Fruit fly (Drosophila melanogaster) whole organism, embryonic: ENCODE measurements around the gene CG31816.

Experiments
- CG10366 ChIP-seq: fragments of 200-800 bp; sonication (Bioruptor generic); IDR thresholded peaks from 2 replicates; pipeline ENCODE4 v1.3.6; 2022; ENCODE audit warnings: missing biosample characterization, missing genetic modification characterization
- CG10431 ChIP-seq: fragments of 200-800 bp; sonication (Bioruptor generic); optimal IDR thresholded peaks from 3 replicates; lab custom pipeline; 2018; ENCODE audit warnings: missing biosample characterization, mild to moderate bottlenecking, missing genetic modification characterization
- CG10565 ChIP-seq: fragments of 200-800 bp; sonication (Bioruptor generic); optimal IDR thresholded peaks from 3 replicates; lab custom pipeline; 2016; ENCODE audit warnings: missing biosample characterization, mild to moderate bottlenecking, missing genetic modification characterization
- CG11723 ChIP-seq: fragments of 200-800 bp; sonication (Bioruptor generic); optimal IDR thresholded peaks from 2 replicates; lab custom pipeline; 2017; ENCODE audit warnings: missing biosample characterization, mild to moderate bottlenecking, missing genetic modification characterization
- CG13287 ChIP-seq: fragments of 200-800 bp; sonication (Bioruptor generic); IDR thresholded peaks from 2 replicates; pipeline ENCODE4 v1.3.6; 2022; ENCODE audit warnings: missing biosample characterization, missing genetic modification characterization; ENCODE audit not compliant: partially characterized antibody
- CG13424 ChIP-seq: fragments of 200-800 bp; sonication (Bioruptor generic); optimal IDR thresholded peaks from 2 replicates; lab custom pipeline; 2019; ENCODE audit warnings: missing biosample characterization, mild to moderate bottlenecking, missing genetic modification characterization, moderate library complexity
- CG14710 ChIP-seq: fragments of 200-800 bp; sonication (Bioruptor generic); optimal IDR thresholded peaks from 3 replicates; lab custom pipeline; 2019; ENCODE audit warnings: missing biosample characterization, mild to moderate bottlenecking, missing genetic modification characterization, moderate library complexity
- CG15269 ChIP-seq: fragments of 200-800 bp; sonication (Bioruptor generic); optimal IDR thresholded peaks from 2 replicates; lab custom pipeline; 2018; ENCODE audit warnings: missing biosample characterization, mild to moderate bottlenecking, missing genetic modification characterization, moderate library complexity
- CG17361 ChIP-seq: fragments of 200-800 bp; sonication (Bioruptor generic); IDR thresholded peaks from 3 replicates; pipeline ENCODE4 v1.3.6; 2022; ENCODE audit warnings: missing biosample characterization, missing genetic modification characterization
- CG17568 ChIP-seq: fragments of 200-800 bp; sonication (Bioruptor generic); optimal IDR thresholded peaks from 2 replicates; lab custom pipeline; 2018; ENCODE audit warnings: missing biosample characterization, mild to moderate bottlenecking, missing genetic modification characterization, moderate library complexity
- CG18262 ChIP-seq: fragments of 200-800 bp; optimal IDR thresholded peaks from 3 replicates; lab custom pipeline; 2019; ENCODE audit warnings: missing biosample characterization, mild to moderate bottlenecking, missing genetic modification characterization, moderate library complexity
- CG32767 ChIP-seq: fragments of 200-800 bp; sonication (Bioruptor generic); IDR thresholded peaks from 2 replicates; pipeline ENCODE4 v1.3.6; 2022; ENCODE audit warnings: missing biosample characterization, missing genetic modification characterization
- CG32772 ChIP-seq: fragments of 200-800 bp; sonication (Bioruptor generic); IDR thresholded peaks from 2 replicates; pipeline ENCODE4 v1.3.6; 2022; ENCODE audit warnings: missing biosample characterization, missing genetic modification characterization
- CG3838 ChIP-seq: fragments of 200-800 bp; sonication (Bioruptor generic); optimal IDR thresholded peaks from 3 replicates; lab custom pipeline; 2016; ENCODE audit warnings: missing biosample characterization, missing genetic modification characterization
- CG4820 ChIP-seq: fragments of 200-800 bp; sonication (Bioruptor generic); optimal IDR thresholded peaks from 3 replicates; lab custom pipeline; 2016; ENCODE audit warnings: missing biosample characterization, missing genetic modification characterization
- CG8281 ChIP-seq: fragments of 200-800 bp; sonication (Bioruptor generic); optimal IDR thresholded peaks from 2 replicates; lab custom pipeline; 2018; ENCODE audit warnings: missing biosample characterization, mild to moderate bottlenecking, missing genetic modification characterization, moderate library complexity
- E2f2 ChIP-seq: fragments of 200-800 bp; sonication (Bioruptor generic); IDR thresholded peaks from 2 replicates; pipeline ENCODE4 v1.3.6; 2022; ENCODE audit warnings: missing biosample characterization, missing genetic modification characterization
- Elba2 ChIP-seq: fragments of 200-800 bp; sonication (Bioruptor generic); optimal IDR thresholded peaks from 3 replicates; lab custom pipeline; 2016; ENCODE audit warnings: missing biosample characterization, missing genetic modification characterization
- HLH54F ChIP-seq: fragments of 200-800 bp; sonication (Bioruptor generic); optimal IDR thresholded peaks from 3 replicates; lab custom pipeline; 2016; ENCODE audit warnings: missing biosample characterization, missing genetic modification characterization
- HmgZ ChIP-seq: fragments of 200-800 bp; sonication (Bioruptor generic); optimal IDR thresholded peaks from 2 replicates; lab custom pipeline; 2018; ENCODE audit warnings: missing biosample characterization, mild to moderate bottlenecking, missing genetic modification characterization
- Hmr ChIP-seq: fragments of 200-800 bp; sonication (Bioruptor generic); optimal IDR thresholded peaks from 3 replicates; lab custom pipeline; 2017; ENCODE audit warnings: mild to moderate bottlenecking, missing biosample characterization, missing genetic modification reagents, missing genetic modification characterization
- Hr3 ChIP-seq: fragments of 200-800 bp; sonication (Bioruptor generic); optimal IDR thresholded peaks from 3 replicates; lab custom pipeline; 2016; ENCODE audit warnings: missing biosample characterization, missing genetic modification characterization
- Hr51 ChIP-seq, 2 experiments: fragments of 200-800 bp; sonication (Bioruptor generic); optimal IDR thresholded peaks; 2 replicates in 1 of 2; 3 replicates in 1 of 2; lab custom pipeline; 2016 to 2018; ENCODE audit warnings: missing biosample characterization in 2 of 2, missing genetic modification characterization in 2 of 2, mild to moderate bottlenecking in 1 of 2, moderate library complexity in 1 of 2
- MESR4 ChIP-seq: fragments of 200-800 bp; sonication (Bioruptor generic); optimal IDR thresholded peaks from 2 replicates; lab custom pipeline; 2018; ENCODE audit warnings: missing biosample characterization, mild to moderate bottlenecking, missing genetic modification characterization, moderate library complexity
- Max ChIP-seq: fragments of 200-800 bp; sonication (Bioruptor generic); optimal IDR thresholded peaks from 2 replicates; lab custom pipeline; 2016; ENCODE audit warnings: missing biosample characterization, mild to moderate bottlenecking, missing genetic modification characterization
- Myb ChIP-seq: fragments of 200-800 bp; sonication (Bioruptor generic); optimal IDR thresholded peaks from 2 replicates; lab custom pipeline; 2016; ENCODE audit warnings: missing biosample characterization, missing genetic modification characterization
- PHDP ChIP-seq: fragments of 200-800 bp; sonication (Bioruptor generic); optimal IDR thresholded peaks from 3 replicates; lab custom pipeline; 2018; ENCODE audit warnings: missing biosample characterization, mild to moderate bottlenecking, missing genetic modification characterization, moderate library complexity
- Pdp1 ChIP-seq, 2 experiments: fragments of 200-800 bp; sonication (Bioruptor generic); optimal IDR thresholded peaks; 3 replicates each; lab custom pipeline; 2016; ENCODE audit warnings: missing biosample characterization in 2 of 2, missing genetic modification characterization in 2 of 2, mild to moderate bottlenecking in 1 of 2, moderate library complexity in 1 of 2
- Six4 ChIP-seq: fragments of 200-800 bp; sonication (Bioruptor generic); optimal IDR thresholded peaks from 2 replicates; lab custom pipeline; 2016; ENCODE audit warnings: missing biosample characterization, missing genetic modification characterization
- ac ChIP-seq: fragments of 200-800 bp; sonication (Bioruptor generic); optimal IDR thresholded peaks from 3 replicates; lab custom pipeline; 2017; ENCODE audit warnings: missing biosample characterization, mild to moderate bottlenecking, missing genetic modification characterization
- aop ChIP-seq: fragments of 200-800 bp; sonication (Bioruptor generic); IDR thresholded peaks from 2 replicates; pipeline ENCODE4 v1.3.6; 2022; ENCODE audit warnings: missing biosample characterization, missing genetic modification characterization
- az2 ChIP-seq: fragments of 200-800 bp; sonication (Bioruptor generic); optimal IDR thresholded peaks from 3 replicates; lab custom pipeline; 2016; ENCODE audit warnings: missing biosample characterization, missing genetic modification characterization
- cad ChIP-seq: fragments of >200 bp; optimal IDR thresholded peaks from 2 replicates; lab custom pipeline; 2017; ENCODE audit warnings: missing biosample characterization, missing genetic modification characterization
- ci ChIP-seq: fragments of 200-800 bp; sonication (Bioruptor generic); IDR thresholded peaks from 3 replicates; pipeline ENCODE4 v1.3.6; 2022; ENCODE audit warnings: missing biosample characterization, missing genetic modification characterization
- crp ChIP-seq, 2 experiments: fragments of 200-800 bp; sonication (Bioruptor generic); optimal IDR thresholded peaks; 2 replicates in 1 of 2; 3 replicates in 1 of 2; lab custom pipeline; 2017; ENCODE audit warnings: missing biosample characterization in 2 of 2, missing genetic modification characterization in 2 of 2, mild to moderate bottlenecking in 1 of 2, moderate library complexity in 1 of 2
- dysf ChIP-seq: fragments of 200-800 bp; sonication (Bioruptor generic); IDR thresholded peaks from 3 replicates; pipeline ENCODE4 v1.3.6; 2022; ENCODE audit warnings: missing biosample characterization, missing genetic modification characterization
- gem ChIP-seq: fragments of 200-800 bp; sonication (Bioruptor generic); optimal IDR thresholded peaks from 2 replicates; lab custom pipeline; 2019; ENCODE audit warnings: missing biosample characterization, mild to moderate bottlenecking, missing genetic modification characterization, moderate library complexity
- insv ChIP-seq, 2 experiments: fragments of 200-800 bp; sonication (Bioruptor generic); optimal IDR thresholded peaks; 3 replicates each; lab custom pipeline; 2016 to 2018; ENCODE audit warnings: missing biosample characterization in 2 of 2, missing genetic modification characterization in 2 of 2
- kni ChIP-seq: fragments of 200-800 bp; sonication (Bioruptor generic); optimal IDR thresholded peaks from 3 replicates; lab custom pipeline; 2017; ENCODE audit warnings: mild to moderate bottlenecking, missing biosample characterization, missing genetic modification reagents, missing genetic modification characterization
- lbe ChIP-seq: fragments of 200-800 bp; sonication (Bioruptor generic); optimal IDR thresholded peaks from 2 replicates; lab custom pipeline; 2016; ENCODE audit warnings: missing biosample characterization, mild to moderate bottlenecking, missing genetic modification characterization
- luna ChIP-seq: fragments of 200-800 bp; sonication (Bioruptor generic); optimal IDR thresholded peaks from 2 replicates; lab custom pipeline; 2016; ENCODE audit warnings: missing biosample characterization, missing genetic modification characterization
- odd ChIP-seq: fragments of 200-800 bp; sonication (Bioruptor generic); optimal IDR thresholded peaks from 2 replicates; lab custom pipeline; 2017; ENCODE audit warnings: missing biosample characterization, mild to moderate bottlenecking, missing genetic modification characterization
- sens ChIP-seq: fragments of 200-800 bp; sonication (Bioruptor generic); peaks from one replicate; lab custom pipeline; 2016; ENCODE audit warnings: missing biosample characterization, missing genetic modification characterization
- slbo ChIP-seq: fragments of 200-800 bp; sonication (Bioruptor generic); IDR thresholded peaks from 2 replicates; pipeline ENCODE4 v1.3.6; 2022; ENCODE audit warnings: missing biosample characterization, missing genetic modification characterization
- sob ChIP-seq: fragments of 200-800 bp; sonication (Bioruptor generic); IDR thresholded peaks from 2 replicates; pipeline ENCODE4 v1.3.6; 2022; ENCODE audit warnings: missing biosample characterization, missing genetic modification characterization
- ssp ChIP-seq: fragments of 200-800 bp; sonication (Bioruptor generic); IDR thresholded peaks from 2 replicates; pipeline ENCODE4 v1.3.6; 2022; ENCODE audit warnings: missing biosample characterization, missing genetic modification characterization
- tio ChIP-seq: fragments of 200-800 bp; sonication (Bioruptor generic); optimal IDR thresholded peaks from 2 replicates; lab custom pipeline; 2017; ENCODE audit warnings: missing biosample characterization, missing genetic modification characterization, inconsistent platforms
- unc-4 ChIP-seq: fragments of 200-800 bp; sonication (Bioruptor generic); IDR thresholded peaks from 2 replicates; pipeline ENCODE4 v1.3.6; 2022; ENCODE audit warnings: missing biosample characterization, missing genetic modification characterization; ENCODE audit not compliant: partially characterized antibody
- unpg ChIP-seq: fragments of 200-800 bp; sonication (Bioruptor generic); optimal IDR thresholded peaks from 3 replicates; lab custom pipeline; 2018; ENCODE audit warnings: missing biosample characterization, mild to moderate bottlenecking, missing genetic modification characterization, moderate library complexity
- wdn ChIP-seq: fragments of 200-800 bp; sonication (Bioruptor generic); IDR thresholded peaks from 2 replicates; pipeline ENCODE4 v1.3.6; 2022; ENCODE audit warnings: missing biosample characterization, missing genetic modification characterization

CG31816 gene

DNA sequence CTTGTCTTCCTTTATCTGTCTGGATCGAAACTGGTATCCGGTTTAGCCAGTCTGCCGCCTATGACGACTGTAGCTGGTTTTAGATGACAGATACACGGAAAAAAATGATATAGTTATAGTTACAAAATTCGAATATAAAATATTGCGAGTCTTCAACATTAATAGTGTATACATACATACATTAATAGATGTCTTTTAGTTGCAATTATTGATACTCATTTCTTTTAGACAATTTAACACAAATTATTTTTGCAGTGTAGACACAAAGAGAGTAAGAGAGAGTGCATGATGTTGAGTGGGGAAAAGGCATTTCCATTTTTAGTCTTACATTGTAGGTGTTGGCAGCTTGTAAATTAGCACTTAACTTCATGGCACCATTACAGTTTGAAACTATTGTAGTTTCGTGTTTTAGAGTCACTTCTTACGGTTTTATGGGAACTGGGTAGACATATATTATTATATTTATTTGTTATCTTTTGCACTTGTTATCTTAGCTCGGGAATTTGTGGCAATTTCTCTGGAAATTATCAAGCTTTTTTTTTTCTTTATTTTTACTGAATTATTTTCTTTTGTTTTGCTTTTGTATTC is 47.1 kb upstream of the CG31816 start (continued):
- peak; percentile 95 for TF ChIP-seq unpg
- peak; percentile 70 for TF ChIP-seq CG32767 (GFP tag; lab: Robert Waterston, UW)
- TF ChIP-seq ac (GFP tag; lab: Kevin White, UChicago), result peak; percentile 61
- no peak for TF ChIP-seq CG8281 (tag; lab: Kevin White, UChicago)
- peak; percentile 80 for TF ChIP-seq ssp (GFP tag; lab: Robert Waterston, UW)
- TF ChIP-seq luna (GFP tag; lab: Kevin White, UChicago), result peak; percentile 28
- TF ChIP-seq tio (GFP tag; lab: Kevin White, UChicago), result peak; percentile 70
- TF ChIP-seq CG15269, result peak; percentile 89
- peak in 1 of 2 experiments; percentile 32 for TF ChIP-seq insv (GFP tag; optimal IDR thresholded peaks at IDR 0.05; lab: Kevin White, UChicago)
- peak; percentile 69 for TF ChIP-seq wdn (GFP tag; lab: Robert Waterston, UW)
- TF ChIP-seq dysf (GFP tag; lab: Robert Waterston, UW), result peak; percentile 79
- TF ChIP-seq CG17568 (GFP tag; lab: Kevin White, UChicago), result peak; percentile 84
- no peak for TF ChIP-seq aop (GFP tag; lab: Robert Waterston, UW)
- peak; percentile 74 for TF ChIP-seq CG3838 (GFP tag; lab: Kevin White, UChicago)
- TF ChIP-seq kni (GFP tag; lab: Kevin White, UChicago), result no peak
- peak; percentile 45 for TF ChIP-seq Myb (GFP tag; lab: Kevin White, UChicago)
- peak; percentile 67 for TF ChIP-seq HLH54F (GFP tag; lab: Kevin White, UChicago)
- no peak for TF ChIP-seq CG17361 (GFP tag; lab: Robert Waterston, UW)
- TF ChIP-seq Elba2 (GFP tag; lab: Kevin White, UChicago), result peak; percentile 3
- TF ChIP-seq Hr3, result peak; percentile 84
- TF ChIP-seq Max, result no peak
- peak in 1 of 2 experiments; percentile 35 for TF ChIP-seq crp (GFP tag; optimal IDR thresholded peaks at IDR 0.05; lab: Kevin White, UChicago)
- no peak for TF ChIP-seq CG10565 (GFP tag; lab: Kevin White, UChicago)
- TF ChIP-seq CG10431, result peak; percentile 69
- TF ChIP-seq PHDP (tag; lab: Kevin White, UChicago), result peak; percentile 94
- TF ChIP-seq CG13424 (tag; lab: Kevin White, UChicago), result peak; percentile 95
- peak; percentile 81 for TF ChIP-seq slbo (GFP tag; lab: Robert Waterston, UW)
- TF ChIP-seq sob (GFP tag; lab: Robert Waterston, UW), result peak; percentile 82
- peak; percentile 86 for TF ChIP-seq HmgZ (tag; lab: Kevin White, UChicago)
- peak; percentile 33 for TF ChIP-seq sens (GFP tag; lab: Kevin White, UChicago)
- TF ChIP-seq MESR4 (GFP tag; lab: Kevin White, UChicago), result peak; percentile 43
- no peak for TF ChIP-seq CG32772 (GFP tag; lab: Robert Waterston, UW)
- peak; percentile 91 for TF ChIP-seq az2 (GFP tag; lab: Kevin White, UChicago)
- TF ChIP-seq cad (GFP tag; lab: Kevin White, UChicago), result peak; percentile 48
- peak in 1 of 2 experiments; percentile 12 for TF ChIP-seq Pdp1 (GFP tag; optimal IDR thresholded peaks at IDR 0.05; lab: Kevin White, UChicago)
- TF ChIP-seq ci (GFP tag; lab: Robert Waterston, UW), result peak; percentile 96
- peak; percentile 54 to 93 for TF ChIP-seq Hr51 (GFP tag; optimal IDR thresholded peaks at IDR 0.05; lab: Kevin White, UChicago)
- TF ChIP-seq E2f2 (GFP tag; lab: Robert Waterston, UW), result peak; percentile 61; the same call in 1 of the 2 replicates
- peak; percentile 83 for TF ChIP-seq CG10366 (GFP tag; lab: Robert Waterston, UW)
- TF ChIP-seq CG14710 (tag; lab: Kevin White, UChicago), result no peak
- no peak for TF ChIP-seq CG4820 (GFP tag; lab: Kevin White, UChicago)
- peak; percentile 96 for TF ChIP-seq gem (tag; lab: Kevin White, UChicago)
- no peak for TF ChIP-seq CG18262 (tag; lab: Kevin White, UChicago)
- TF ChIP-seq Six4 (GFP tag; lab: Kevin White, UChicago), result no peak
- peak; percentile 84 for TF ChIP-seq odd
- TF ChIP-seq CG11723 (GFP tag; lab: Kevin White, UChicago), result peak; percentile 83
- TF ChIP-seq Hmr (GFP tag; lab: Kevin White, UChicago), result peak; percentile 76
- TF ChIP-seq lbe (GFP tag; lab: Kevin White, UChicago), result peak; percentile 54
- TF ChIP-seq CG13287 (GFP tag; lab: Robert Waterston, UW), result no peak
- TF ChIP-seq unc-4 (GFP tag; lab: Robert Waterston, UW), result no peak
